Fruit fly (Drosophila melanogaster) whole organism, embryonic: Measurements from ENCODE around the gene lok.
A peak's percentile ranks its signal among the peaks of the same experiment; 100 is the strongest.

ENCODE experiments used
- B-H2 ChIP-seq: fragments of 200-800 bp; sonication (Bioruptor generic); optimal IDR thresholded peaks from 2 replicates; lab custom pipeline; 2018; ENCODE audit warnings: missing biosample characterization, mild to moderate bottlenecking, missing genetic modification characterization
- Blimp-1 ChIP-seq: fragments of 200-800 bp; sonication (Bioruptor generic); optimal IDR thresholded peaks from 3 replicates; lab custom pipeline; 2018; ENCODE audit warnings: missing biosample characterization, missing genetic modification characterization, mild to moderate bottlenecking, moderate library complexity, missing genetic modification reagents
- CG10147 ChIP-seq: fragments of 200-800 bp; sonication (Bioruptor generic); optimal IDR thresholded peaks from 2 replicates; lab custom pipeline; 2019; ENCODE audit warnings: missing biosample characterization, mild to moderate bottlenecking, missing genetic modification characterization, moderate library complexity
- CG10274 ChIP-seq: fragments of 200-800 bp; sonication (Bioruptor generic); optimal IDR thresholded peaks from 3 replicates; lab custom pipeline; 2017; ENCODE audit warnings: missing biosample characterization, mild to moderate bottlenecking, missing genetic modification characterization
- CG10321 ChIP-seq: fragments of 200-800 bp; sonication (Bioruptor generic); IDR thresholded peaks from 2 replicates; pipeline ENCODE4 v1.3.6; 2022; ENCODE audit warnings: missing biosample characterization, missing genetic modification characterization
- CG10654 ChIP-seq: fragments of 200-800 bp; sonication (Bioruptor generic); optimal IDR thresholded peaks from 2 replicates; lab custom pipeline; 2016; ENCODE audit warnings: missing biosample characterization, missing genetic modification characterization
- CG11247 ChIP-seq: fragments of 200-800 bp; sonication (Bioruptor generic); IDR thresholded peaks from 2 replicates; pipeline ENCODE4 v1.3.6; 2022; ENCODE audit warnings: missing biosample characterization, missing genetic modification characterization
- CG12769 ChIP-seq: fragments of 200-800 bp; sonication (Bioruptor generic); optimal IDR thresholded peaks from 2 replicates; lab custom pipeline; 2019; ENCODE audit warnings: missing biosample characterization, mild to moderate bottlenecking, missing genetic modification characterization, moderate library complexity
- CG13123 ChIP-seq: fragments of 200-800 bp; sonication (Bioruptor generic); optimal IDR thresholded peaks from 2 replicates; lab custom pipeline; 2016; ENCODE audit warnings: missing biosample characterization, missing genetic modification characterization
- CG13775 ChIP-seq: fragments of 200-800 bp; sonication (Bioruptor generic); optimal IDR thresholded peaks from 3 replicates; lab custom pipeline; 2017; ENCODE audit warnings: missing biosample characterization, mild to moderate bottlenecking, missing genetic modification characterization
- CG15269 ChIP-seq: fragments of 200-800 bp; sonication (Bioruptor generic); optimal IDR thresholded peaks from 2 replicates; lab custom pipeline; 2018; ENCODE audit warnings: missing biosample characterization, mild to moderate bottlenecking, missing genetic modification characterization, moderate library complexity
- CG1529 ChIP-seq: fragments of 200-800 bp; sonication (Bioruptor generic); optimal IDR thresholded peaks from 3 replicates; lab custom pipeline; 2018; ENCODE audit warnings: missing biosample characterization, missing genetic modification characterization
- CG15514 ChIP-seq: fragments of 200-800 bp; sonication (Bioruptor generic); optimal IDR thresholded peaks from 3 replicates; lab custom pipeline; 2017; ENCODE audit warnings: missing biosample characterization, missing genetic modification characterization, mild to moderate bottlenecking, moderate library complexity, missing genetic modification reagents
- CG18262 ChIP-seq: fragments of 200-800 bp; optimal IDR thresholded peaks from 3 replicates; lab custom pipeline; 2019; ENCODE audit warnings: missing biosample characterization, mild to moderate bottlenecking, missing genetic modification characterization, moderate library complexity
- CG31365 ChIP-seq: fragments of 200-800 bp; sonication (Bioruptor generic); optimal IDR thresholded peaks from 2 replicates; lab custom pipeline; 2018; ENCODE audit warnings: missing biosample characterization, mild to moderate bottlenecking, missing genetic modification characterization
- CG43689 ChIP-seq: fragments of 200-800 bp; sonication (Bioruptor generic); IDR thresholded peaks from 2 replicates; pipeline ENCODE4 v1.3.6; 2022; ENCODE audit warnings: missing biosample characterization, missing genetic modification characterization
- CG5245 ChIP-seq: fragments of 200-800 bp; sonication (Bioruptor generic); optimal IDR thresholded peaks from 3 replicates; lab custom pipeline; 2016; ENCODE audit warnings: missing biosample characterization, missing genetic modification characterization
- CG6654 ChIP-seq: fragments of 200-800 bp; sonication (Bioruptor generic); optimal IDR thresholded peaks from 2 replicates; lab custom pipeline; 2017; ENCODE audit warnings: missing biosample characterization, mild to moderate bottlenecking, missing genetic modification characterization
- CG9609 ChIP-seq: fragments of 200-800 bp; sonication (Bioruptor generic); optimal IDR thresholded peaks from 3 replicates; lab custom pipeline; 2016; ENCODE audit warnings: missing biosample characterization, missing genetic modification characterization
- CoRest ChIP-seq: fragments of 200-800 bp; sonication (Bioruptor generic); optimal IDR thresholded peaks from 3 replicates; lab custom pipeline; 2018; ENCODE audit warnings: missing biosample characterization, mild to moderate bottlenecking, missing genetic modification characterization, moderate library complexity
- Dll ChIP-seq: fragments of 200-800 bp; sonication (Bioruptor generic); IDR thresholded peaks from 4 replicates; pipeline ENCODE4 v1.3.6; 2022; ENCODE audit warnings: missing biosample characterization, missing genetic modification characterization; ENCODE audit not compliant: partially characterized antibody
- HLHmδ ChIP-seq: fragments of 200-800 bp; sonication (Bioruptor generic); optimal IDR thresholded peaks from 2 replicates; lab custom pipeline; 2018; ENCODE audit warnings: missing biosample characterization, mild to moderate bottlenecking, missing genetic modification characterization, moderate library complexity
- Hey ChIP-seq: fragments of 200-800 bp; sonication (Bioruptor generic); optimal IDR thresholded peaks from 3 replicates; lab custom pipeline; 2018; ENCODE audit warnings: missing biosample characterization, mild to moderate bottlenecking, missing genetic modification characterization
- MESR4 ChIP-seq: fragments of 200-800 bp; sonication (Bioruptor generic); optimal IDR thresholded peaks from 2 replicates; lab custom pipeline; 2018; ENCODE audit warnings: missing biosample characterization, mild to moderate bottlenecking, missing genetic modification characterization, moderate library complexity
- Nf-YA ChIP-seq: fragments of 200-800 bp; sonication (Bioruptor generic); IDR thresholded peaks from 2 replicates; pipeline ENCODE4 v1.3.6; 2022; ENCODE audit warnings: missing biosample characterization, missing genetic modification characterization
- Sox102F ChIP-seq: fragments of 200-800 bp; sonication (Bioruptor generic); optimal IDR thresholded peaks from 2 replicates; lab custom pipeline; 2018; ENCODE audit warnings: missing biosample characterization, mild to moderate bottlenecking, missing genetic modification characterization, moderate library complexity
- ara ChIP-seq: fragments of 200-800 bp; sonication (Bioruptor generic); IDR thresholded peaks from 2 replicates; pipeline ENCODE4 v1.3.6; 2022; ENCODE audit warnings: missing biosample characterization, missing genetic modification characterization
- cato ChIP-seq: fragments of 200-800 bp; sonication (Bioruptor generic); optimal IDR thresholded peaks from 2 replicates; lab custom pipeline; 2016; ENCODE audit warnings: missing biosample characterization, missing genetic modification characterization, borderline replicate concordance
- caup ChIP-seq: fragments of 200-800 bp; sonication (Bioruptor generic); optimal IDR thresholded peaks from 3 replicates; lab custom pipeline; 2017; ENCODE audit warnings: missing biosample characterization, mild to moderate bottlenecking, missing genetic modification characterization, moderate library complexity; ENCODE audit not compliant: severe bottlenecking
- dmrt11E ChIP-seq: fragments of 200-800 bp; sonication (Bioruptor generic); optimal IDR thresholded peaks from 3 replicates; lab custom pipeline; 2018; ENCODE audit warnings: missing biosample characterization, mild to moderate bottlenecking, missing genetic modification characterization, moderate library complexity
- exex ChIP-seq: fragments of 200-800 bp; sonication (Bioruptor generic); optimal IDR thresholded peaks from 4 replicates; lab custom pipeline; 2018; ENCODE audit warnings: missing biosample characterization, mild to moderate bottlenecking, missing genetic modification characterization, moderate library complexity
- eyg ChIP-seq: fragments of 200-800 bp; sonication (Bioruptor generic); optimal IDR thresholded peaks from 3 replicates; lab custom pipeline; 2016; ENCODE audit warnings: missing biosample characterization, missing genetic modification characterization
- fru ChIP-seq: fragments of >200 bp; optimal IDR thresholded peaks from 2 replicates; lab custom pipeline; 2017
- grau ChIP-seq: fragments of 200-800 bp; optimal IDR thresholded peaks from 3 replicates; lab custom pipeline; 2019; ENCODE audit warnings: missing biosample characterization, mild to moderate bottlenecking, missing genetic modification characterization, moderate library complexity
- gro ChIP-seq: fragments of 200-800 bp; sonication (Bioruptor generic); optimal IDR thresholded peaks from 2 replicates; lab custom pipeline; 2016; ENCODE audit warnings: missing biosample characterization, missing genetic modification characterization
- gsb ChIP-seq: fragments of 200-800 bp; sonication (Bioruptor generic); IDR thresholded peaks from 2 replicates; pipeline ENCODE4 v1.3.6; 2022; ENCODE audit warnings: missing biosample characterization, missing genetic modification characterization
- inv ChIP-seq: fragments of 200-800 bp; sonication (Bioruptor generic); IDR thresholded peaks from 2 replicates; pipeline ENCODE4 v1.3.6; 2022; ENCODE audit warnings: missing biosample characterization, missing genetic modification characterization; ENCODE audit not compliant: partially characterized antibody
- kay ChIP-seq: fragments of 200-800 bp; sonication (Bioruptor generic); optimal IDR thresholded peaks from 2 replicates; lab custom pipeline; 2016; ENCODE audit warnings: missing biosample characterization, missing genetic modification characterization
- lola ChIP-seq, 3 experiments: fragments of >200 bp in 2 of 3; fragments of 200-800 bp in 1 of 3; sonication (Bioruptor generic) in 1 of 3; optimal IDR thresholded peaks; 2 replicates each; lab custom pipeline; 2017 to 2019; ENCODE audit warnings: missing biosample characterization in 3 of 3, missing genetic modification characterization in 3 of 3, mild to moderate bottlenecking in 1 of 3, moderate library complexity in 1 of 3
- pzg ChIP-seq: fragments of 200-800 bp; sonication (Bioruptor generic); optimal IDR thresholded peaks from 3 replicates; lab custom pipeline; 2018; ENCODE audit warnings: missing biosample characterization, mild to moderate bottlenecking, missing genetic modification characterization, moderate library complexity
- run ChIP-seq: fragments of 200-800 bp; sonication (Bioruptor generic); optimal IDR thresholded peaks from 3 replicates; lab custom pipeline; 2018; ENCODE audit warnings: missing biosample characterization, mild to moderate bottlenecking, missing genetic modification characterization
- shn ChIP-seq: fragments of 200-800 bp; sonication (Bioruptor generic); optimal IDR thresholded peaks from 3 replicates; lab custom pipeline; 2016; ENCODE audit warnings: missing biosample characterization, missing genetic modification characterization
- slou ChIP-seq: fragments of 200-800 bp; sonication (Bioruptor generic); optimal IDR thresholded peaks from 3 replicates; lab custom pipeline; 2016; ENCODE audit warnings: missing biosample characterization, missing genetic modification characterization
- sna ChIP-seq: fragments of 200-800 bp; sonication (Bioruptor generic); IDR thresholded peaks from 2 replicates; pipeline ENCODE4 v1.3.6; 2022; ENCODE audit warnings: missing biosample characterization, missing genetic modification characterization; ENCODE audit not compliant: partially characterized antibody
- sqz ChIP-seq: fragments of 200-800 bp; sonication (Bioruptor generic); optimal IDR thresholded peaks from 3 replicates; lab custom pipeline; 2018; ENCODE audit warnings: missing biosample characterization, mild to moderate bottlenecking, missing genetic modification characterization
- sr ChIP-seq: fragments of 200-800 bp; sonication (Bioruptor generic); IDR thresholded peaks from 3 replicates; pipeline ENCODE4 v1.3.6; 2022; ENCODE audit warnings: missing biosample characterization, missing genetic modification characterization
- vfl ChIP-seq: fragments of 200-800 bp; sonication (Bioruptor generic); optimal IDR thresholded peaks from 2 replicates; lab custom pipeline; 2016; ENCODE audit warnings: missing biosample characterization, missing genetic modification characterization
- vnd ChIP-seq: fragments of 200-800 bp; sonication (Bioruptor generic); IDR thresholded peaks from 3 replicates; pipeline ENCODE4 v1.3.6; 2022; ENCODE audit warnings: missing biosample characterization, missing genetic modification characterization; ENCODE audit not compliant: partially characterized antibody

lok gene

DNA sequence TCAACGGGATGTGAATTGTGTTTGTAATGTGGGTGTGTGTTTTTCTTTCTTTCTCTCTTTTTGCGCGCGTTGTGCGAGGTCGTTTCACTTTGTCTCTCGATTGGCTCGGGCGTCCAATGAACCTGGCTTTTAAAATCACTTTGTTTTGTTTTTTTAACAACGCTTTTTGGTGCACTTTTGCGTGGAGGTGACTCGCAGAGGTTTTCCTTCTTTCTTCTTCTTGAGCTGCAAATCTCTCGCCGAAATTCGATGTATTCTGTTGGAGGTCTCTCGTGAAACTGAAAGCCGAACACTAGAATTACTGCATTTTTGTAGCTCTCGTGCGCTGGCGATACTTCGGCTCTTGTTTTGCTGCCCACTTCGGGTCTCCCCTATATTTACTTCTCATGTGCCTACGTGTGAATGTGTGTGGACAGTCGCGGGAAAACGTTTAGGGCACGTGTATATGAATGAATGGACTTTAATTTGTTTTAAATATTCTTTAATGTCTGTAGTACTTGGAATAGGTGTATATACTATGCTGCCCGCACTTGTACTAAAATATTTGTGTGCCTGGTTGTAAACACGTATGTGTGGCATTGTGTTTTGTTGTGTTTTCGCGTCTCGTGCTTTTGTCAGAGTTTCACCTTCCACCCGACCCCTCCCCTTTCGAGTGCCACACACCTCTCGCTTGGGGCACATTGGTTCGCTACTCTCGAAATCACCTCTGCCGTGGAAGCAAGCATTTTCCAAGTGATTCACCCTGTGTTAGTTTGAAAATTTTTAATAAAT lies 23.7 kb downstream of the lok start, which contains the start of gene fok (continued):
- TF ChIP-seq pzg: peak; percentile 23
- peak; percentile 86 for TF ChIP-seq Hey (tag; lab: Kevin White, UChicago)
- peak; percentile 96 for TF ChIP-seq grau (tag; lab: Kevin White, UChicago)
- peak; percentile 98 for TF ChIP-seq CG15269 (tag; lab: Kevin White, UChicago)
- peak; percentile 75 for TF ChIP-seq Nf-YA (GFP tag; lab: Robert Waterston, UW)
- TF ChIP-seq CoRest (tag; lab: Kevin White, UChicago): peak; percentile 97
- TF ChIP-seq CG1529 (GFP tag; lab: Kevin White, UChicago): peak; percentile 96
- TF ChIP-seq gsb (GFP tag; lab: Robert Waterston, UW): peak; percentile 90
- TF ChIP-seq CG9609 (GFP tag; lab: Kevin White, UChicago): peak; percentile 92
- peak; percentile 93 for TF ChIP-seq vfl
- TF ChIP-seq CG10274 (GFP tag; lab: Kevin White, UChicago): peak; percentile 89
- TF ChIP-seq CG15514 (GFP tag; lab: Kevin White, UChicago): peak; percentile 92
- TF ChIP-seq caup: peak; percentile 97
- no peak for TF ChIP-seq fru (lab: Kevin White, UChicago)
- peak; percentile 93 for TF ChIP-seq exex (tag; lab: Kevin White, UChicago)
- peak; percentile 75 for TF ChIP-seq HLHmδ
- peak; percentile 98 for TF ChIP-seq CG11247 (GFP tag; lab: Robert Waterston, UW)
- TF ChIP-seq CG13775 (GFP tag; lab: Kevin White, UChicago): peak; percentile 95
- peak; percentile 88 for TF ChIP-seq sr (GFP tag; lab: Robert Waterston, UW)
- peak; percentile 95 for TF ChIP-seq CG12769
- peak; percentile 91 for TF ChIP-seq CG10654 (GFP tag; lab: Kevin White, UChicago)
- TF ChIP-seq CG10321 (GFP tag; lab: Robert Waterston, UW): peak; percentile 71; the same call in 1 of the 2 replicates
- no peak for TF ChIP-seq inv
- TF ChIP-seq Dll (GFP tag; lab: Robert Waterston, UW): peak; percentile 32; the same call in 1 of the 4 replicates
- peak; percentile 83 for TF ChIP-seq CG31365
- TF ChIP-seq dmrt11E (tag; lab: Kevin White, UChicago): peak; percentile 90
- TF ChIP-seq cato (GFP tag; lab: Kevin White, UChicago): peak; percentile 91
- peak; percentile 83 for TF ChIP-seq CG6654 (GFP tag; lab: Kevin White, UChicago)
- peak; percentile 97 for TF ChIP-seq B-H2
- TF ChIP-seq CG13123 (GFP tag; lab: Kevin White, UChicago): peak; percentile 86
- peak; percentile 95 for TF ChIP-seq Blimp-1
- no peak for TF ChIP-seq sna (GFP tag; lab: Robert Waterston, UW)
- peak in 1 of 3 experiments; percentile 95 for TF ChIP-seq lola (GFP tag; optimal IDR thresholded peaks at IDR 0.05; lab: Kevin White, UChicago)
- peak; percentile 96 for TF ChIP-seq gro (GFP tag; lab: Kevin White, UChicago)
- TF ChIP-seq kay (GFP tag; lab: Kevin White, UChicago): peak; percentile 95
- peak; percentile 94 for TF ChIP-seq CG10147
- TF ChIP-seq MESR4 (GFP tag; lab: Kevin White, UChicago): peak; percentile 56
- TF ChIP-seq shn (GFP tag; lab: Kevin White, UChicago): peak; percentile 93
- TF ChIP-seq CG5245 (GFP tag; lab: Kevin White, UChicago): peak; percentile 90
- peak; percentile 95 for TF ChIP-seq Sox102F (GFP tag; lab: Kevin White, UChicago)
- peak; percentile 90 for TF ChIP-seq slou (GFP tag; lab: Kevin White, UChicago)
- no peak; the same call in 2 of the 3 replicates for TF ChIP-seq vnd (GFP tag; lab: Robert Waterston, UW)
- TF ChIP-seq eyg (GFP tag; lab: Kevin White, UChicago): peak; percentile 93
- TF ChIP-seq run: peak; percentile 96
- peak; percentile 86 for TF ChIP-seq CG43689 (GFP tag; lab: Robert Waterston, UW)
- TF ChIP-seq sqz (GFP tag; lab: Kevin White, UChicago): peak; percentile 96
- TF ChIP-seq CG18262: peak; percentile 98
- peak; percentile 93 for TF ChIP-seq ara (GFP tag; lab: Robert Waterston, UW)
